Worm (Caenorhabditis elegans): ENCODE measurements around the gene srj-22.

The srj-22 gene

ce11 chrV:10702910-10703309 lies 40.6 kb downstream of the srj-22 start:
- TF ChIP-seq mdl-1 (tag; optimal IDR thresholded peaks at IDR 0.05) (no peak), unc-62 (GFP tag; optimal IDR thresholded peaks at IDR 0.05) (no peak), nhr-28 (tag; optimal IDR thresholded peaks at IDR 0.05) (no peak), skn-1 (tag; optimal IDR thresholded peaks at IDR 0.05) (no peak), nhr-76 (tag; optimal IDR thresholded peaks at IDR 0.05) (no peak), elt-3 (tag; optimal IDR thresholded peaks at IDR 0.05) (no peak), nhr-237 (tag; optimal IDR thresholded peaks at IDR 0.05) (no peak), hmg-11 (tag; optimal IDR thresholded peaks at IDR 0.05) (no peak), nhr-67 (tag; optimal IDR thresholded peaks at IDR 0.05) (no peak), nhr-23 (tag; optimal IDR thresholded peaks at IDR 0.05) (no peak), nfya-1 (tag; optimal IDR thresholded peaks at IDR 0.05; ENCODE audit: insufficient read depth) (no peak), ztf-4 (tag; optimal IDR thresholded peaks at IDR 0.05) (no peak), egl-5 (tag; optimal IDR thresholded peaks at IDR 0.05) (no peak), R02D3.7 (tag; optimal IDR thresholded peaks at IDR 0.05) (no peak)

- no peak for TF ChIP-seq ceh-16 (tag; optimal IDR thresholded peaks at IDR 0.05)
- TF ChIP-seq nhr-12 (tag; optimal IDR thresholded peaks at IDR 0.05): no peak
- TF ChIP-seq zag-1 (tag; optimal IDR thresholded peaks at IDR 0.05): no peak
- no peak for TF ChIP-seq nhr-67 (tag; optimal IDR thresholded peaks at IDR 0.05)
These were observed 41.3 kb downstream of the srj-22 start, which contains the start of gene pph-1 for ce11 chrV:10702249-10702648. Gene pph-1, plus strand, starts transcription at chrV:10702549.

ce11 chrV:10699122-10699521 lies 44.4 kb downstream of the srj-22 start:
- TF ChIP-seq fkh-10 (GFP tag; optimal IDR thresholded peaks at IDR 0.05) (peak; percentile 35), nhr-25 (tag; optimal IDR thresholded peaks at IDR 0.05) (no peak), elt-2 (tag; optimal IDR thresholded peaks at IDR 0.05) (no peak)

- peak; percentile 21 for TF ChIP-seq pqm-1 (tag; optimal IDR thresholded peaks at IDR 0.05)
- TF ChIP-seq ama-1 (optimal IDR thresholded peaks at IDR 0.05): no peak
These were observed 48.4 kb downstream of the srj-22 start, which contains the start of gene C05A2.4 for ce11 chrV:10695181-10695580. Gene C05A2.4, plus strand, starts transcription at chrV:10695481.

- TF ChIP-seq nhr-28 (tag; optimal IDR thresholded peaks at IDR 0.05) (no peak), nhr-77 (tag; optimal IDR thresholded peaks at IDR 0.05) (no peak), daf-12 (tag; optimal IDR thresholded peaks at IDR 0.05) (no peak), fos-1 (tag; optimal IDR thresholded peaks at IDR 0.05) (peak; percentile 11), elt-2 (tag; optimal IDR thresholded peaks at IDR 0.05) (peak; percentile 99), ama-1 (optimal IDR thresholded peaks at IDR 0.05) (no peak), tbx-2 (tag; optimal IDR thresholded peaks at IDR 0.05) (no peak), ztf-11 (tag; optimal IDR thresholded peaks at IDR 0.05) (no peak), mml-1 (tag; optimal IDR thresholded peaks at IDR 0.05) (no peak), pha-4 (tag; optimal IDR thresholded peaks at IDR 0.05) (peak; percentile 81), pqm-1 (tag; optimal IDR thresholded peaks at IDR 0.05) (peak; percentile 99), jun-1 (tag; optimal IDR thresholded peaks at IDR 0.05) (peak; percentile 88), aly-2 (tag; optimal IDR thresholded peaks at IDR 0.05) (no peak), ceh-9 (tag; optimal IDR thresholded peaks at IDR 0.05) (no peak), nhr-76 (tag; optimal IDR thresholded peaks at IDR 0.05) (no peak)
These were observed 49.8 kb downstream of the srj-22 start for ce11 chrV:10693749-10694148.

Data from whole organism, L3 larva.